Worm (Caenorhabditis elegans) whole organism, L2 larva: ENCODE data around the gene nhr-137.

Source experiments
- ama-1 ChIP-seq: fragments of 150-350 bp; optimal IDR thresholded peaks from 2 replicates; lab custom pipeline; 2018; ENCODE audit warnings: inconsistent platforms
- lsy-2 ChIP-seq, 2 experiments: fragments of 150-350 bp in 1 of 2; sonication (generic microtip) in 1 of 2; optimal IDR thresholded peaks; 2 replicates each; lab custom pipeline; 2014 to 2017; ENCODE audit warnings: missing biosample characterization in 2 of 2, missing genetic modification characterization in 2 of 2
- mab-5 ChIP-seq: fragments of 150-350 bp; optimal IDR thresholded peaks from 2 replicates; lab custom pipeline; 2014; ENCODE audit warnings: missing biosample characterization, missing genetic modification characterization
- nhr-11 ChIP-seq: fragments of 150-350 bp; optimal IDR thresholded peaks from 2 replicates; lab custom pipeline; 2014; ENCODE audit warnings: missing biosample characterization, missing genetic modification characterization
- nhr-237 ChIP-seq: fragments of 150-350 bp; optimal IDR thresholded peaks from 2 replicates; lab custom pipeline; 2014; ENCODE audit warnings: missing biosample characterization, missing genetic modification characterization
- snpc-4 ChIP-seq: fragments of 150-350 bp; optimal IDR thresholded peaks from 2 replicates; lab custom pipeline; 2014; ENCODE audit warnings: missing biosample characterization, missing genetic modification characterization
- unc-62 ChIP-seq: fragments of 150-350 bp; optimal IDR thresholded peaks from 2 replicates; lab custom pipeline; 2014; ENCODE audit warnings: missing biosample characterization, missing genetic modification reagents, missing genetic modification characterization
- zag-1 ChIP-seq: fragments of 150-350 bp; optimal IDR thresholded peaks from 2 replicates; lab custom pipeline; 2014; ENCODE audit warnings: missing biosample characterization, missing genetic modification characterization
- ztf-11 ChIP-seq: sonication (generic microtip); optimal IDR thresholded peaks from 2 replicates; lab custom pipeline; 2017; ENCODE audit warnings: missing biosample characterization, missing genetic modification characterization

DNA sequence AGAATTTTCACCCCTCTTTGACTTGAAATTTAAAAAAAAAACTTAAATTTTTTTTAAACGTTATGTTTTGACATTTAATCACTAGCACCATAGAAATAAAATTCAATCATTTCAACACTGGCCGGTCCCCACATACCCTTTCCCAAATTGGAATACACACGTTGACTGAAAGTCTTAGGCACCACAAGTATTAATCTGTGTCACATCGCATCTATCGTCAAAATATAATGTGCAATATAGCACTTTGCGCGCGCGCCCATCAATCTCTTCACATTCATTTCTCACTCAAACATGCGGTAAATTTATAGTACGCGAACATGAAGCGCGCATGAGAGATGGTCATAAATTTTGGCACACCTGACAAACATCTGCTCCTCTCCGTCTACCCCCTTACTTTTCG lies 18.5 kb upstream of the nhr-137 start:
- TF ChIP-seq snpc-4 (tag; lab: Kevin White, UChicago) (no peak), nhr-237 (tag; lab: Kevin White, UChicago) (no peak), ama-1 (lab: Kevin White, UChicago) (no peak), nhr-11 (tag; lab: Kevin White, UChicago) (no peak), ztf-11 (tag; lab: Kevin White, UChicago) (no peak), unc-62 (GFP tag; lab: Kevin White, UChicago) (no peak), mab-5 (tag; lab: Kevin White, UChicago) (peak; percentile 20), lsy-2 (tag; optimal IDR thresholded peaks at IDR 0.05; lab: Kevin White, UChicago) (no peak), zag-1 (tag; lab: Kevin White, UChicago) (no peak)
